Fruit fly (Drosophila melanogaster): ENCODE results near the gene Rpp14b.

Rpp14b gene

dm6 chr3R:30091795-30092699, 36.3 kb downstream of the Rpp14b start:
- TF ChIP-seq pdm3 (GFP tag; optimal IDR thresholded peaks at IDR 0.05) = no peak
- no peak for TF ChIP-seq Ets96B (tag; optimal IDR thresholded peaks at IDR 0.05)
- TF ChIP-seq CG32006 (GFP tag; optimal IDR thresholded peaks at IDR 0.05) = no peak
- TF ChIP-seq svp (GFP tag) = no peak
- no peak for TF ChIP-seq CG31627 (GFP tag; optimal IDR thresholded peaks at IDR 0.05)
- TF ChIP-seq CG6808 (GFP tag; optimal IDR thresholded peaks at IDR 0.05) = no peak
- no peak for TF ChIP-seq net (GFP tag; optimal IDR thresholded peaks at IDR 0.05)
- TF ChIP-seq Ets21C (GFP tag; optimal IDR thresholded peaks at IDR 0.05) = no peak
- TF ChIP-seq fd59A (GFP tag; optimal IDR thresholded peaks at IDR 0.05) = no peak

dm6 chr3R:30092700-30093044, 36.9 kb downstream of the Rpp14b start:
- no peak for TF ChIP-seq CG10669 (GFP tag; optimal IDR thresholded peaks at IDR 0.05)
- no peak for TF ChIP-seq fkh (GFP tag; optimal IDR thresholded peaks at IDR 0.05)
- TF ChIP-seq Smox (GFP tag; optimal IDR thresholded peaks at IDR 0.05) = peak; percentile 20
- peak; percentile 30 for TF ChIP-seq CG11902 (GFP tag; optimal IDR thresholded peaks at IDR 0.05)
- TF ChIP-seq CG11294 (GFP tag; IDR thresholded peaks at IDR 0.05) = peak; percentile 55
- TF ChIP-seq Ets21C (GFP tag; optimal IDR thresholded peaks at IDR 0.05) = peak; percentile 13
- TF ChIP-seq Sox15 (GFP tag; optimal IDR thresholded peaks at IDR 0.05) = no peak
- peak; percentile 52 for TF ChIP-seq svp (GFP tag)
- TF ChIP-seq CG6792 (GFP tag; optimal IDR thresholded peaks at IDR 0.05) = peak; percentile 23
- TF ChIP-seq Hr38 (GFP tag; optimal IDR thresholded peaks at IDR 0.05) = no peak
- peak; percentile 9 for TF ChIP-seq vri (GFP tag; optimal IDR thresholded peaks at IDR 0.05)
- TF ChIP-seq dac (GFP tag; optimal IDR thresholded peaks at IDR 0.05) = peak; percentile 74
- 0 out of 2 replicates have a peak, but pooled peaks have one; percentile 40 for TF ChIP-seq Gug (GFP tag; IDR thresholded peaks at IDR 0.05)
- peak in 1 of 2 experiments; percentile 62 for TF ChIP-seq salr (GFP tag; optimal IDR thresholded peaks at IDR 0.05)
- TF ChIP-seq dsx (GFP tag; optimal IDR thresholded peaks at IDR 0.05; ENCODE audit: poor library complexity, severe bottlenecking) = no peak
- peak; percentile 59 for TF ChIP-seq Lpt (GFP tag; optimal IDR thresholded peaks at IDR 0.05)
- peak; percentile 88 for TF ChIP-seq Hr4 (GFP tag; optimal IDR thresholded peaks at IDR 0.05)
- peak; percentile 51 for TF ChIP-seq CG10631 (GFP tag; optimal IDR thresholded peaks at IDR 0.05)
- peak; percentile 53 for TF ChIP-seq net (GFP tag; optimal IDR thresholded peaks at IDR 0.05)
- no peak for TF ChIP-seq spab (GFP tag; optimal IDR thresholded peaks at IDR 0.05)
- peak; percentile 71 for TF ChIP-seq OdsH (GFP tag; optimal IDR thresholded peaks at IDR 0.05)
- no peak for TF ChIP-seq CG9139 (GFP tag; optimal IDR thresholded peaks at IDR 0.05)
- no peak for TF ChIP-seq CG3032 (tag; optimal IDR thresholded peaks at IDR 0.05)
- peak; percentile 54 for TF ChIP-seq CG6276 (GFP tag; optimal IDR thresholded peaks at IDR 0.05)
- TF ChIP-seq CG3919 (GFP tag; optimal IDR thresholded peaks at IDR 0.05) = peak; percentile 57
- peak; percentile 41 for TF ChIP-seq cyc (GFP tag; optimal IDR thresholded peaks at IDR 0.05)
- peak; percentile 23 for TF ChIP-seq CG34406 (GFP tag; optimal IDR thresholded peaks at IDR 0.05)
- peak; percentile 49 for TF ChIP-seq topi (GFP tag; optimal IDR thresholded peaks at IDR 0.05)
- TF ChIP-seq Blimp-1 (GFP tag; optimal IDR thresholded peaks at IDR 0.05) = peak; percentile 19
- TF ChIP-seq eg (GFP tag; IDR thresholded peaks at IDR 0.05) = peak; percentile 85
- TF ChIP-seq Met (GFP tag; optimal IDR thresholded peaks at IDR 0.05) = peak; percentile 46
- peak; percentile 4 for TF ChIP-seq CG7368 (GFP tag; optimal IDR thresholded peaks at IDR 0.05)
- peak; percentile 28 for TF ChIP-seq Eip75B (GFP tag; optimal IDR thresholded peaks at IDR 0.05)
- no peak for TF ChIP-seq Eip93F (GFP tag; optimal IDR thresholded peaks at IDR 0.05)
- no peak for TF ChIP-seq CG8632 (GFP tag; optimal IDR thresholded peaks at IDR 0.05)
- peak; percentile 29 for TF ChIP-seq lz (GFP tag; optimal IDR thresholded peaks at IDR 0.05)
- peak; percentile 38 for TF ChIP-seq Sox102F (GFP tag; optimal IDR thresholded peaks at IDR 0.05)
- TF ChIP-seq Ets96B (tag; optimal IDR thresholded peaks at IDR 0.05) = no peak
- peak; percentile 61 for TF ChIP-seq Hr39 (GFP tag; optimal IDR thresholded peaks at IDR 0.05)
- no peak for TF ChIP-seq CG6808 (GFP tag; optimal IDR thresholded peaks at IDR 0.05)
- TF ChIP-seq esn (GFP tag; optimal IDR thresholded peaks at IDR 0.05) = peak; percentile 38
- peak; percentile 55 for TF ChIP-seq acj6 (GFP tag; optimal IDR thresholded peaks at IDR 0.05)
- peak; percentile 79 for TF ChIP-seq CG8119 (GFP tag; IDR thresholded peaks at IDR 0.05)
- no peak for TF ChIP-seq ss (GFP tag; optimal IDR thresholded peaks at IDR 0.05)

Data from whole organism, prepupa.